Worm (Caenorhabditis elegans) whole organism, young adult: ENCODE data around the gene C43F9.7.

ENCODE experiments used
- F49E8.2 ChIP-seq: sonication (generic microtip); optimal IDR thresholded peaks from 3 replicates; lab custom pipeline; 2017; ENCODE audit warnings: missing genetic modification characterization, mild to moderate bottlenecking, missing compliant biosample characterization, antibody characterized with exemption, moderate library complexity; ENCODE audit not compliant: insufficient read depth
- dpl-1 ChIP-seq: fragments of 150-350 bp; optimal IDR thresholded peaks from 2 replicates; lab custom pipeline; 2014; ENCODE audit warnings: missing biosample characterization, missing genetic modification reagents, missing genetic modification characterization
- egl-44 ChIP-seq: fragments of 200-800 bp; sonication (Bioruptor generic); IDR thresholded peaks from 2 replicates; pipeline ENCODE4 v1.3.6; 2022; ENCODE audit warnings: missing genetic modification reagents, missing genetic modification characterization, missing compliant biosample characterization
- let-526 ChIP-seq: fragments of 200-800 bp; sonication (Bioruptor generic); IDR thresholded peaks from 2 replicates; pipeline ENCODE4 v1.3.6; 2022; ENCODE audit warnings: missing genetic modification reagents, missing genetic modification characterization, missing compliant biosample characterization
- let-607 ChIP-seq, 2 experiments: fragments of 200-800 bp in 1 of 2; sonication (Bioruptor generic) in 1 of 2; sonication (generic microtip) in 1 of 2; optimal IDR thresholded peaks; 2 replicates each; lab custom pipeline; 2016 to 2018; ENCODE audit warnings: mild to moderate bottlenecking in 2 of 2, missing compliant biosample characterization in 2 of 2, missing genetic modification characterization in 2 of 2, moderate library complexity in 2 of 2, missing genotype in 1 of 2
- mel-28 ChIP-seq: sonication (generic microtip); optimal IDR thresholded peaks from 2 replicates; lab custom pipeline; 2016; ENCODE audit warnings: borderline replicate concordance, mild to moderate bottlenecking, missing genetic modification characterization, missing compliant biosample characterization
- nhr-90 ChIP-seq: sonication (generic microtip); optimal IDR thresholded peaks from 2 replicates; lab custom pipeline; 2016; ENCODE audit warnings: missing genotype, mild to moderate bottlenecking, missing genetic modification characterization, missing compliant biosample characterization
- snpc-1.3 ChIP-seq: sonication (generic microtip); optimal IDR thresholded peaks from 2 replicates; lab custom pipeline; 2017; ENCODE audit warnings: missing genetic modification characterization, mild to moderate bottlenecking, missing compliant biosample characterization, antibody characterized with exemption, moderate library complexity, missing genotype, missing genetic modification reagents; ENCODE audit not compliant: insufficient read depth
- ztf-25 ChIP-seq: fragments of 200-800 bp; sonication (Bioruptor generic); IDR thresholded peaks from 2 replicates; pipeline ENCODE4 v1.3.6; 2022; ENCODE audit warnings: missing genetic modification reagents, missing genetic modification characterization, missing compliant biosample characterization

- no peak for TF ChIP-seq mel-28 (tag; lab: Kevin White, UChicago)
- no peak for TF ChIP-seq snpc-1.3 (tag; lab: Kevin White, UChicago)
- TF ChIP-seq egl-44, result no peak
- TF ChIP-seq ztf-25, result no peak
- no peak for TF ChIP-seq nhr-90
- TF ChIP-seq dpl-1, result no peak
- TF ChIP-seq F49E8.2, result no peak
- no peak for TF ChIP-seq let-526 (GFP tag; lab: Robert Waterston, UW)
- no peak for TF ChIP-seq let-607 (tag; optimal IDR thresholded peaks at IDR 0.05; lab: Kevin White, UChicago)
Measured at ce11 chrIV:10617099-10617498, 23.6 kb upstream of the C43F9.7 start.
